Fruit fly (Drosophila melanogaster) S2 (cell line): ENCODE results near the gene CG33252.

ENCODE experiments used
- CG8478 ChIP-seq: fragments of >200 bp; optimal IDR thresholded peaks from 2 replicates; lab custom pipeline; 2018
- CTCF ChIP-seq, 2 experiments: fragments of >200 bp; optimal IDR thresholded peaks; 2 replicates each; lab custom pipeline; 2018

- TF ChIP-seq CG8478 (lab: Kevin White, UChicago) = no peak
- no peak for TF ChIP-seq CTCF (optimal IDR thresholded peaks at IDR 0.05; lab: Kevin White, UChicago)
Observed at dm6 chrX:16940426-16941058, 43.6 kb upstream of the CG33252 start, which contains the start of gene wus.
